Fruit fly (Drosophila melanogaster) whole organism, adult: Measurements from ENCODE around the gene CG9166.

Experiments
- CG11617 ChIP-seq: fragments of 200-800 bp; sonication (Bioruptor generic); optimal IDR thresholded peaks from 2 replicates; lab custom pipeline; 2017; ENCODE audit warnings: mild to moderate bottlenecking, missing biosample characterization, missing genetic modification reagents, missing genetic modification characterization
- CG12768 ChIP-seq: fragments of 200-800 bp; sonication (Bioruptor generic); optimal IDR thresholded peaks from 2 replicates; lab custom pipeline; 2017; ENCODE audit warnings: missing biosample characterization, missing genetic modification characterization, mild to moderate bottlenecking, moderate library complexity, missing genetic modification reagents
- CG14711 ChIP-seq: fragments of 200-800 bp; sonication (Bioruptor generic); optimal IDR thresholded peaks from 2 replicates; lab custom pipeline; 2018; ENCODE audit warnings: missing biosample characterization, mild to moderate bottlenecking, missing genetic modification characterization, moderate library complexity
- CG7101 ChIP-seq: fragments of 200-800 bp; sonication (Bioruptor generic); optimal IDR thresholded peaks from 2 replicates; lab custom pipeline; 2018; ENCODE audit warnings: missing biosample characterization, mild to moderate bottlenecking, missing genetic modification characterization, moderate library complexity
- kay ChIP-seq: fragments of 200-800 bp; sonication (Bioruptor generic); peaks from one replicate; lab custom pipeline; 2016; ENCODE audit warnings: missing biosample characterization, missing genetic modification characterization, borderline replicate concordance
- pad ChIP-seq: fragments of 200-800 bp; sonication (Bioruptor generic); optimal IDR thresholded peaks from 3 replicates; lab custom pipeline; 2017; ENCODE audit warnings: missing biosample characterization, missing genetic modification characterization, mild to moderate bottlenecking, moderate library complexity, missing genetic modification reagents

DNA sequence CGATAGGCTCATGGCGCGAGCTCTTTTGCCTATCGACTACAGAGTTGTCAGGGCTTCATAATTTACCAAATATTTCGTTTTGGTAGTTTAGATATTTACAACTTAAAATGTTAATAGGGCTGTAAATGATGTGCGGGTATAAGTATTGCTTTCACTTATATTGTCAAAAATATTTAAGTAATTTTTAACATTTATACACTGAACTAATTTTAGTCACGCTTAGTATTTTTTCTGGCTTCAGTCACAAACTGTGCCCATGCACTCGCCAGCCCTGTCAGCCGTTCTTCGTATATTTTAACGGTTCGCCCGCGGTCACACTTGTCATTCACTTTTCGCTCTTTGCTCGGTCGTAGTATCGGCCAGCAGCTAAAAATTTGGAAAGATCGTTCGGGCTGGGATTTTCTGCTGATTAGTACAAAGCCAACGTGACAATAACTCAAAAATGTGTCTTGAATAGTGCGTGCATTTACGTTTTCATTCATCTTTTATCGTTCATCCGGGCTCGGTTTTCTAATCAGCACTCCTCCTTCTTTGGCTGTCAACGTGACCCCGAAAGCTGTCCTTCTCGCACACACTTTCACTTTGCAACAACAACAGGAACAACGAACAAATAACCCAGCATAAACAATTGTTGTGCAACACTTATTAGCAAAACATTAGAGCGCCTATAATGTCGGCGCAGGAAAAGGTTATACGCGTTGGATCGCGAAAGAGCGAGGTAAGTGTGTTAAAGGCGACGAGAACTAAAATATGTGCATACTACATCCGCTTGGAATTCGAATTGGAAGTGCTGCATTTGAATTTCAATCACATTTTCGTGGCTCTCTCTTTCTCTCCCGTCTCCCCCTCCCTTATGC lies 16.1 kb upstream of the CG9166 start, which contains the start of the genes Hmbs and CG2211:
- TF ChIP-seq CG14711 (tag; lab: Kevin White, UChicago) (peak; percentile 98), CG11617 (GFP tag; lab: Kevin White, UChicago) (peak; percentile 73), pad (GFP tag; lab: Kevin White, UChicago) (no peak), CG12768 (peak; percentile 61), kay (GFP tag; lab: Kevin White, UChicago) (no peak), CG7101 (tag; lab: Kevin White, UChicago) (peak; percentile 68)
